Worm (Caenorhabditis elegans) whole organism, mixed stage, embryonic: Measurements from ENCODE around the gene srd-28.

Experiments
- ham-2 ChIP-seq: fragments of 200-800 bp; sonication (Bioruptor generic); optimal IDR thresholded peaks from 2 replicates; lab custom pipeline; 2018; ENCODE audit warnings: mild to moderate bottlenecking, missing genetic modification characterization, missing compliant biosample characterization
- hlh-1 ChIP-seq: fragments of 150-350 bp; optimal IDR thresholded peaks from 2 replicates; lab custom pipeline; 2014; ENCODE audit warnings: missing biosample characterization, missing genetic modification reagents, missing genetic modification characterization
- nhr-237 ChIP-seq: fragments of 150-350 bp; optimal IDR thresholded peaks from 2 replicates; lab custom pipeline; 2014; ENCODE audit warnings: missing biosample characterization, missing genetic modification characterization
- unc-39 ChIP-seq: fragments of 150-350 bp; optimal IDR thresholded peaks from 2 replicates; lab custom pipeline; 2014; ENCODE audit warnings: missing biosample characterization, missing genetic modification characterization

- no peak for TF ChIP-seq hlh-1 (tag; lab: Kevin White, UChicago)
- no peak for TF ChIP-seq nhr-237 (tag; lab: Kevin White, UChicago)
- TF ChIP-seq unc-39 (tag; lab: Kevin White, UChicago) = no peak
- no peak for TF ChIP-seq ham-2 (GFP tag; lab: Kevin White, UChicago)
These were observed 31.0 kb downstream of the srd-28 start, which contains the start of the genes srw-19 and srx-51 for ce11 chrV:15281279-15281949.
